Worm (Caenorhabditis elegans) whole organism, late embryonic: ENCODE results near the gene ins-15.

Experiments used
- C08G9.2 ChIP-seq: sonication (generic microtip); optimal IDR thresholded peaks from 2 replicates; lab custom pipeline; 2016; ENCODE audit warnings: mild to moderate bottlenecking, missing genetic modification characterization, moderate library complexity, missing compliant biosample characterization
- C38D4.7 ChIP-seq: fragments of 200-800 bp; sonication (Bioruptor generic); optimal IDR thresholded peaks from 2 replicates; lab custom pipeline; 2018; ENCODE audit warnings: mild to moderate bottlenecking, missing genetic modification characterization, moderate library complexity, missing compliant biosample characterization
- F13H6.1 ChIP-seq: sonication (generic microtip); optimal IDR thresholded peaks from 2 replicates; lab custom pipeline; 2016; ENCODE audit warnings: missing genetic modification characterization, missing compliant biosample characterization
- K09A11.1 ChIP-seq: sonication (generic microtip); optimal IDR thresholded peaks from 2 replicates; lab custom pipeline; 2017; ENCODE audit warnings: antibody characterized with exemption, mild to moderate bottlenecking, missing genetic modification characterization, missing compliant biosample characterization; ENCODE audit not compliant: insufficient read depth
- Y22D7AL.16 ChIP-seq: sonication (generic microtip); optimal IDR thresholded peaks from 2 replicates; lab custom pipeline; 2016; ENCODE audit warnings: missing genetic modification characterization, missing compliant biosample characterization
- ahr-1 ChIP-seq: sonication (generic microtip); optimal IDR thresholded peaks from 2 replicates; lab custom pipeline; 2016; ENCODE audit warnings: missing genetic modification characterization, missing compliant biosample characterization
- ceh-19 ChIP-seq: fragments of 200-800 bp; sonication (Bioruptor generic); optimal IDR thresholded peaks from 2 replicates; lab custom pipeline; 2018; ENCODE audit warnings: mild to moderate bottlenecking, missing genetic modification characterization, missing compliant biosample characterization
- ceh-2 ChIP-seq: sonication (generic microtip); optimal IDR thresholded peaks from 2 replicates; lab custom pipeline; 2016; ENCODE audit warnings: missing genotype, missing genetic modification characterization, missing compliant biosample characterization
- ceh-22 ChIP-seq: sonication (generic microtip); optimal IDR thresholded peaks from 2 replicates; lab custom pipeline; 2017; ENCODE audit warnings: missing biosample characterization, missing genetic modification characterization
- ceh-24 ChIP-seq: sonication (generic microtip); optimal IDR thresholded peaks from 2 replicates; lab custom pipeline; 2016; ENCODE audit warnings: mild to moderate bottlenecking, missing genetic modification characterization, missing compliant biosample characterization
- ceh-31 ChIP-seq: sonication (generic microtip); optimal IDR thresholded peaks from 2 replicates; lab custom pipeline; 2016; ENCODE audit warnings: missing genetic modification characterization, missing compliant biosample characterization
- ceh-34 ChIP-seq: sonication (generic microtip); optimal IDR thresholded peaks from 2 replicates; lab custom pipeline; 2016; ENCODE audit warnings: mild to moderate bottlenecking, missing genetic modification characterization, missing compliant biosample characterization
- ceh-6 ChIP-seq: fragments of 200-800 bp; sonication (Bioruptor generic); optimal IDR thresholded peaks from 2 replicates; lab custom pipeline; 2018; ENCODE audit warnings: mild to moderate bottlenecking, missing genetic modification characterization, missing compliant biosample characterization
- ceh-9 ChIP-seq: sonication (generic microtip); optimal IDR thresholded peaks from 2 replicates; lab custom pipeline; 2016; ENCODE audit warnings: mild to moderate bottlenecking, missing genetic modification characterization, inconsistent platforms, missing compliant biosample characterization
- dmd-4 ChIP-seq: sonication (generic microtip); optimal IDR thresholded peaks from 2 replicates; lab custom pipeline; 2016; ENCODE audit warnings: borderline replicate concordance, missing genetic modification characterization, missing compliant biosample characterization
- elt-2 ChIP-seq: sonication (generic microtip); optimal IDR thresholded peaks from 2 replicates; lab custom pipeline; 2016; ENCODE audit warnings: missing genetic modification reagents, missing genetic modification characterization, missing compliant biosample characterization
- elt-4 ChIP-seq: sonication (generic microtip); optimal IDR thresholded peaks from 2 replicates; lab custom pipeline; 2016; ENCODE audit warnings: missing genetic modification characterization, missing compliant biosample characterization
- ets-4 ChIP-seq: sonication (generic microtip); optimal IDR thresholded peaks from 2 replicates; lab custom pipeline; 2016; ENCODE audit warnings: missing genetic modification characterization, missing compliant biosample characterization
- hlh-15 ChIP-seq: sonication (generic microtip); optimal IDR thresholded peaks from 2 replicates; lab custom pipeline; 2016; ENCODE audit warnings: missing genetic modification characterization, missing compliant biosample characterization
- hlh-8 ChIP-seq: sonication (generic microtip); optimal IDR thresholded peaks from 2 replicates; lab custom pipeline; 2016; ENCODE audit warnings: missing genotype, missing genetic modification characterization, missing compliant biosample characterization
- lin-11 ChIP-seq: fragments of 200-800 bp; sonication (Bioruptor generic); optimal IDR thresholded peaks from 2 replicates; lab custom pipeline; 2018; ENCODE audit warnings: mild to moderate bottlenecking, missing genetic modification characterization, missing compliant biosample characterization
- mec-3 ChIP-seq: sonication (generic microtip); optimal IDR thresholded peaks from 2 replicates; lab custom pipeline; 2016; ENCODE audit warnings: borderline replicate concordance, missing genetic modification characterization, missing compliant biosample characterization
- nfya-1 ChIP-seq: sonication (generic microtip); optimal IDR thresholded peaks from 2 replicates; lab custom pipeline; 2017; ENCODE audit warnings: missing genetic modification characterization, mild to moderate bottlenecking, missing compliant biosample characterization, antibody characterized with exemption, moderate library complexity
- odd-2 ChIP-seq: sonication (generic microtip); optimal IDR thresholded peaks from 2 replicates; lab custom pipeline; 2017; ENCODE audit warnings: antibody characterized with exemption, mild to moderate bottlenecking, missing genetic modification characterization, missing compliant biosample characterization
- pax-1 ChIP-seq: fragments of 150-350 bp; optimal IDR thresholded peaks from 2 replicates; lab custom pipeline; 2014; ENCODE audit warnings: missing biosample characterization, missing genetic modification characterization
- pha-2 ChIP-seq: sonication (generic microtip); optimal IDR thresholded peaks from 2 replicates; lab custom pipeline; 2017; ENCODE audit warnings: mild to moderate bottlenecking, missing genetic modification characterization, missing compliant biosample characterization
- pqm-1 ChIP-seq: sonication (generic microtip); optimal IDR thresholded peaks from 2 replicates; lab custom pipeline; 2016; ENCODE audit warnings: missing genetic modification characterization, missing compliant biosample characterization
- pros-1 ChIP-seq: fragments of 150-350 bp; optimal IDR thresholded peaks from 2 replicates; lab custom pipeline; 2014; ENCODE audit warnings: missing biosample characterization, missing genetic modification reagents, missing genetic modification characterization
- ref-2 ChIP-seq: sonication (generic microtip); optimal IDR thresholded peaks from 2 replicates; lab custom pipeline; 2016; ENCODE audit warnings: missing genetic modification characterization, missing compliant biosample characterization
- sdc-2 ChIP-seq: sonication (generic microtip); optimal IDR thresholded peaks from 2 replicates; lab custom pipeline; 2016; ENCODE audit warnings: missing genotype, missing genetic modification characterization, missing compliant biosample characterization
- sox-2 ChIP-seq: fragments of 200-800 bp; sonication (Bioruptor generic); IDR thresholded peaks from 2 replicates; pipeline ENCODE4 v1.3.6; 2022; ENCODE audit warnings: missing genetic modification reagents, missing genetic modification characterization, missing compliant biosample characterization
- syd-9 ChIP-seq: sonication (generic microtip); optimal IDR thresholded peaks from 2 replicates; lab custom pipeline; 2016; ENCODE audit warnings: mild to moderate bottlenecking, missing genetic modification characterization, moderate library complexity, missing compliant biosample characterization
- tbx-7 ChIP-seq: sonication (generic microtip); optimal IDR thresholded peaks from 2 replicates; lab custom pipeline; 2016; ENCODE audit warnings: missing genotype, missing genetic modification characterization, missing compliant biosample characterization
- ttx-3 ChIP-seq: sonication (generic microtip); optimal IDR thresholded peaks from 2 replicates; lab custom pipeline; 2016; ENCODE audit warnings: missing genetic modification reagents, missing genetic modification characterization, missing compliant biosample characterization
- unc-42 ChIP-seq: sonication (generic microtip); optimal IDR thresholded peaks from 2 replicates; lab custom pipeline; 2016; ENCODE audit warnings: missing genotype, missing genetic modification characterization, missing compliant biosample characterization
- unc-55 ChIP-seq: sonication (generic microtip); optimal IDR thresholded peaks from 2 replicates; lab custom pipeline; 2017; ENCODE audit warnings: missing biosample characterization, missing genetic modification reagents, missing genetic modification characterization
- unc-86 ChIP-seq: sonication (generic microtip); optimal IDR thresholded peaks from 2 replicates; lab custom pipeline; 2016; ENCODE audit warnings: missing genetic modification characterization, missing compliant biosample characterization
- ztf-16 ChIP-seq: sonication (generic microtip); optimal IDR thresholded peaks from 2 replicates; lab custom pipeline; 2017; ENCODE audit warnings: missing genetic modification characterization, missing compliant biosample characterization

ins-15 gene

ce11 chrII:6749422-6749821 is 4.9 kb upstream of the ins-15 start, which contains the start of gene F41G3.10:
Gene F41G3.10, minus strand, starts transcription at chrII:6749522.
- TF ChIP-seq ceh-22 (tag; lab: Kevin White, UChicago) (no peak), ahr-1 (tag; lab: Kevin White, UChicago) (no peak), ceh-19 (no peak), tbx-7 (tag; lab: Kevin White, UChicago) (no peak), odd-2 (tag; lab: Kevin White, UChicago) (no peak), K09A11.1 (tag; lab: Kevin White, UChicago) (no peak), ceh-34 (tag; lab: Kevin White, UChicago) (no peak), C08G9.2 (tag; lab: Kevin White, UChicago) (no peak), unc-55 (GFP tag; lab: Kevin White, UChicago) (no peak), hlh-8 (tag; lab: Kevin White, UChicago) (no peak), hlh-15 (tag; lab: Kevin White, UChicago) (no peak), pqm-1 (tag; lab: Kevin White, UChicago) (no peak), syd-9 (tag; lab: Kevin White, UChicago) (no peak), unc-86 (tag; lab: Kevin White, UChicago) (no peak), C38D4.7 (no peak), sox-2 (no peak), ceh-6 (GFP tag; lab: Kevin White, UChicago) (no peak)

- no peak for TF ChIP-seq unc-42 (tag; lab: Kevin White, UChicago)
- TF ChIP-seq F13H6.1 (tag; lab: Kevin White, UChicago), result no peak
- no peak for TF ChIP-seq ceh-34 (tag; lab: Kevin White, UChicago)
- TF ChIP-seq ets-4, result no peak
- TF ChIP-seq sdc-2 (tag; lab: Kevin White, UChicago), result no peak
- TF ChIP-seq elt-2 (tag; lab: Kevin White, UChicago), result no peak
- TF ChIP-seq Y22D7AL.16 (tag; lab: Kevin White, UChicago), result no peak
- TF ChIP-seq pha-2 (tag; lab: Kevin White, UChicago), result no peak
- TF ChIP-seq ceh-9, result no peak
- TF ChIP-seq dmd-4 (tag; lab: Kevin White, UChicago), result no peak
- no peak for TF ChIP-seq ceh-6 (GFP tag; lab: Kevin White, UChicago)
- no peak for TF ChIP-seq unc-55 (GFP tag; lab: Kevin White, UChicago)
- no peak for TF ChIP-seq nfya-1
- TF ChIP-seq odd-2 (tag; lab: Kevin White, UChicago), result no peak
- no peak for TF ChIP-seq pax-1
- no peak for TF ChIP-seq hlh-15 (tag; lab: Kevin White, UChicago)
- no peak for TF ChIP-seq ceh-31 (tag; lab: Kevin White, UChicago)
- no peak for TF ChIP-seq ceh-2 (tag; lab: Kevin White, UChicago)
- no peak for TF ChIP-seq K09A11.1 (tag; lab: Kevin White, UChicago)
- TF ChIP-seq C38D4.7, result no peak
These were observed 1.9 kb upstream of the ins-15 start, which contains the start of gene F41G3.5 for ce11 chrII:6746404-6746803. Gene F41G3.5, plus strand, starts transcription at chrII:6746704.

ce11 chrII:6745783-6746182 is 1.2 kb upstream of the ins-15 start, which contains the start of gene ins-14:
Gene ins-14, minus strand, starts transcription at chrII:6745814.
- TF ChIP-seq ceh-24 (tag; lab: Kevin White, UChicago) (no peak), ztf-16 (tag; lab: Kevin White, UChicago) (no peak), pha-2 (tag; lab: Kevin White, UChicago) (no peak), ceh-9 (no peak), ttx-3 (tag; lab: Kevin White, UChicago) (no peak), pros-1 (no peak), elt-4 (tag; lab: Kevin White, UChicago) (no peak), mec-3 (tag; lab: Kevin White, UChicago) (no peak), Y22D7AL.16 (tag; lab: Kevin White, UChicago) (no peak)

- TF ChIP-seq lin-11 (tag; lab: Kevin White, UChicago) (no peak), nfya-1 (no peak), hlh-8 (tag; lab: Kevin White, UChicago) (no peak), ahr-1 (tag; lab: Kevin White, UChicago) (no peak), ref-2 (tag; lab: Kevin White, UChicago) (no peak)
These were observed 1.9 kb downstream of the ins-15 start, which contains the start of gene F41G3.6 for ce11 chrII:6742614-6743013. Gene F41G3.6, plus strand, starts transcription at chrII:6742914.
